Worm (Caenorhabditis elegans): ENCODE measurements around the gene ekl-6.

ce11 chrIII:10095377-10095776 is 31.2 kb downstream of the ekl-6 start:
- TF ChIP-seq W03F9.2 (tag; optimal IDR thresholded peaks at IDR 0.05) (no peak), him-1 (tag; optimal IDR thresholded peaks at IDR 0.05) (no peak), dao-5 (tag; optimal IDR thresholded peaks at IDR 0.05) (no peak)

Data from whole organism, L4/young adult.